Worm (Caenorhabditis elegans): ENCODE results near the gene C16C10.4.

DNA sequence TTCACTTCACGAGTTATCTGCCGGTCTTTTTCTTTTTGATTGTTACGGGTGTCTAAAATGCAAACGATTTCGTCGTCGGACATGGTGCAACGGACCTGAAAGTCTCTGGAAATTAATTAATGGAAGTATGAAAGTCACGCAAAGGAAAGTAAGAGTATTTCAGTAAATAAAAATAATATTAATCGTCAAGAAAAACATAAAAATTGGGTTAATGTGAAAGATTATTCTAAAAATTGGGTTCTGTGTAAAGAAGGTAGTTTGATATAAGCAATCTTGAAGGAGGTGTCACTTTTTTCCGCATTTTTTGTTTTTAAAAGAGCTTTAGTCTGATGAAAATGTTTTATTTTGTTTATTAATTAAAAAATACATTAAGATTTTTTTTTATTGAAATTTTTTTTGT is 13.8 kb upstream of the C16C10.4 start, which contains the start of gene C16C10.9:
- TF ChIP-seq tbx-2 (tag; optimal IDR thresholded peaks at IDR 0.05) = no peak
- no peak for TF ChIP-seq ztf-11 (tag; optimal IDR thresholded peaks at IDR 0.05)
- no peak for TF ChIP-seq ama-1 (optimal IDR thresholded peaks at IDR 0.05)
- no peak for TF ChIP-seq skn-1 (tag; optimal IDR thresholded peaks at IDR 0.05)
- no peak for TF ChIP-seq aha-1 (tag; optimal IDR thresholded peaks at IDR 0.05)
- TF ChIP-seq nhr-47 (tag; optimal IDR thresholded peaks at IDR 0.05) = no peak
- TF ChIP-seq efl-1 (optimal IDR thresholded peaks at IDR 0.05) = no peak
- no peak for TF ChIP-seq efl-1 (GFP tag; optimal IDR thresholded peaks at IDR 0.05 in 1 of 2)
- no peak for TF ChIP-seq nhr-12 (tag; optimal IDR thresholded peaks at IDR 0.05)
- TF ChIP-seq swsn-7 (tag; optimal IDR thresholded peaks at IDR 0.05) = no peak
- TF ChIP-seq unc-62 (GFP tag; optimal IDR thresholded peaks at IDR 0.05) = no peak
- TF ChIP-seq nhr-85 (tag) = no peak
- TF ChIP-seq fkh-10 (GFP tag; optimal IDR thresholded peaks at IDR 0.05) = no peak
- TF ChIP-seq pqm-1 (tag; optimal IDR thresholded peaks at IDR 0.05) = no peak
- TF ChIP-seq sptf-1 (tag; optimal IDR thresholded peaks at IDR 0.05) = no peak

All from whole organism, L1 larva.